Fruit fly (Drosophila melanogaster) whole organism, embryonic: ENCODE results near the gene Bet3.

ENCODE experiments used
- Antp ChIP-seq: fragments of 200-800 bp; sonication (Bioruptor generic); optimal IDR thresholded peaks from 3 replicates; lab custom pipeline; 2016; ENCODE audit warnings: missing biosample characterization, missing genetic modification characterization
- Atf-2 ChIP-seq: fragments of 200-800 bp; sonication (Bioruptor generic); optimal IDR thresholded peaks from 2 replicates; lab custom pipeline; 2016; ENCODE audit warnings: missing biosample characterization, missing genetic modification characterization
- Atf6 ChIP-seq: fragments of 200-800 bp; sonication (Bioruptor generic); IDR thresholded peaks from 2 replicates; pipeline ENCODE4 v1.3.6; 2022; ENCODE audit warnings: missing biosample characterization, missing genetic modification characterization
- CG10147 ChIP-seq: fragments of 200-800 bp; sonication (Bioruptor generic); optimal IDR thresholded peaks from 2 replicates; lab custom pipeline; 2019; ENCODE audit warnings: missing biosample characterization, mild to moderate bottlenecking, missing genetic modification characterization, moderate library complexity
- CG10209 ChIP-seq: fragments of 200-800 bp; sonication (Bioruptor generic); optimal IDR thresholded peaks from 3 replicates; lab custom pipeline; 2017; ENCODE audit warnings: missing biosample characterization, mild to moderate bottlenecking, missing genetic modification characterization, missing genetic modification reagents
- CG12769 ChIP-seq: fragments of 200-800 bp; sonication (Bioruptor generic); optimal IDR thresholded peaks from 2 replicates; lab custom pipeline; 2019; ENCODE audit warnings: missing biosample characterization, mild to moderate bottlenecking, missing genetic modification characterization, moderate library complexity
- CG14667 ChIP-seq: fragments of 200-800 bp; sonication (Bioruptor generic); IDR thresholded peaks from 2 replicates; pipeline ENCODE4 v1.3.6; 2022; ENCODE audit warnings: missing biosample characterization, missing genetic modification characterization
- CG16815 ChIP-seq: fragments of 200-800 bp; sonication (Bioruptor generic); optimal IDR thresholded peaks from 3 replicates; lab custom pipeline; 2017; ENCODE audit warnings: missing biosample characterization, mild to moderate bottlenecking, missing genetic modification characterization
- CG17802 ChIP-seq: fragments of 200-800 bp; sonication (Bioruptor generic); optimal IDR thresholded peaks from 2 replicates; lab custom pipeline; 2018; ENCODE audit warnings: missing biosample characterization, mild to moderate bottlenecking, missing genetic modification characterization, moderate library complexity
- CG17829 ChIP-seq: fragments of 200-800 bp; optimal IDR thresholded peaks from 2 replicates; lab custom pipeline; 2019; ENCODE audit warnings: missing biosample characterization, mild to moderate bottlenecking, missing genetic modification characterization, moderate library complexity
- CG30431 ChIP-seq: fragments of 200-800 bp; sonication (Bioruptor generic); optimal IDR thresholded peaks from 2 replicates; lab custom pipeline; 2017; ENCODE audit warnings: missing biosample characterization, missing genetic modification characterization
- CG32532 ChIP-seq: fragments of 200-800 bp; sonication (Bioruptor generic); IDR thresholded peaks from 2 replicates; pipeline ENCODE4 v1.3.6; 2022; ENCODE audit warnings: missing biosample characterization, missing genetic modification characterization
- CG4328 ChIP-seq: fragments of 200-800 bp; sonication (Bioruptor generic); optimal IDR thresholded peaks from 3 replicates; lab custom pipeline; 2017; ENCODE audit warnings: missing biosample characterization, missing genetic modification reagents, missing genetic modification characterization
- CG4424 ChIP-seq: fragments of 200-800 bp; sonication (Bioruptor generic); optimal IDR thresholded peaks from 3 replicates; lab custom pipeline; 2016; ENCODE audit warnings: missing biosample characterization, missing genetic modification characterization
- CG4730 ChIP-seq: fragments of 200-800 bp; sonication (Bioruptor generic); IDR thresholded peaks from 2 replicates; pipeline ENCODE4 v1.3.6; 2022; ENCODE audit warnings: missing biosample characterization, missing genetic modification characterization
- CG5180 ChIP-seq: fragments of 200-800 bp; sonication (Bioruptor generic); optimal IDR thresholded peaks from 3 replicates; lab custom pipeline; 2017; ENCODE audit warnings: missing biosample characterization, missing genetic modification characterization, mild to moderate bottlenecking, moderate library complexity, missing genetic modification reagents
- CG6272 ChIP-seq: fragments of 200-800 bp; sonication (Bioruptor generic); IDR thresholded peaks from 2 replicates; pipeline ENCODE4 v1.3.6; 2022; ENCODE audit warnings: missing biosample characterization, missing genetic modification characterization
- CHES-1-like ChIP-seq: fragments of 200-800 bp; sonication (Bioruptor generic); optimal IDR thresholded peaks from 2 replicates; lab custom pipeline; 2016; ENCODE audit warnings: missing biosample characterization, missing genetic modification characterization
- CTCF ChIP-seq: fragments of 200-800 bp; sonication (Bioruptor generic); optimal IDR thresholded peaks from 2 replicates; lab custom pipeline; 2017; ENCODE audit warnings: missing biosample characterization, mild to moderate bottlenecking, missing genetic modification characterization, moderate library complexity
- D19B ChIP-seq: fragments of 200-800 bp; sonication (Bioruptor generic); optimal IDR thresholded peaks from 2 replicates; lab custom pipeline; 2017; ENCODE audit warnings: missing biosample characterization, mild to moderate bottlenecking, missing genetic modification characterization
- Dek ChIP-seq: fragments of 200-800 bp; sonication (Bioruptor generic); optimal IDR thresholded peaks from 3 replicates; lab custom pipeline; 2019; ENCODE audit warnings: missing biosample characterization, mild to moderate bottlenecking, missing genetic modification characterization, moderate library complexity
- Doc3 ChIP-seq: fragments of 200-800 bp; sonication (Bioruptor generic); IDR thresholded peaks from 3 replicates; pipeline ENCODE4 v1.3.6; 2022; ENCODE audit warnings: missing biosample characterization, missing genetic modification characterization; ENCODE audit not compliant: partially characterized antibody
- Fer2 ChIP-seq: fragments of 200-800 bp; sonication (Bioruptor generic); optimal IDR thresholded peaks from 2 replicates; lab custom pipeline; 2018; ENCODE audit warnings: missing biosample characterization, mild to moderate bottlenecking, missing genetic modification characterization, moderate library complexity
- Hsf ChIP-seq: fragments of 200-800 bp; sonication (Bioruptor generic); optimal IDR thresholded peaks from 3 replicates; lab custom pipeline; 2016; ENCODE audit warnings: missing biosample characterization, missing genetic modification characterization
- Lhr ChIP-seq: fragments of 200-800 bp; sonication (Bioruptor generic); optimal IDR thresholded peaks from 3 replicates; lab custom pipeline; 2017; ENCODE audit warnings: mild to moderate bottlenecking, missing biosample characterization, missing genetic modification reagents, missing genetic modification characterization
- Lim3 ChIP-seq: fragments of 200-800 bp; sonication (Bioruptor generic); IDR thresholded peaks from 2 replicates; pipeline ENCODE4 v1.3.6; 2022; ENCODE audit warnings: missing biosample characterization, missing genetic modification characterization
- MTF-1 ChIP-seq: fragments of 200-800 bp; sonication (Bioruptor generic); optimal IDR thresholded peaks from 2 replicates; lab custom pipeline; 2018; ENCODE audit warnings: missing biosample characterization, mild to moderate bottlenecking, missing genetic modification characterization, borderline replicate concordance
- Max ChIP-seq: fragments of 200-800 bp; sonication (Bioruptor generic); optimal IDR thresholded peaks from 2 replicates; lab custom pipeline; 2016; ENCODE audit warnings: missing biosample characterization, mild to moderate bottlenecking, missing genetic modification characterization
- Optix ChIP-seq: fragments of 200-800 bp; sonication (Bioruptor generic); IDR thresholded peaks from 3 replicates; pipeline ENCODE4 v1.3.6; 2022; ENCODE audit warnings: missing biosample characterization, missing genetic modification characterization
- Stat92E ChIP-seq, 3 experiments: fragments of >200 bp in 2 of 3; fragments of 200-800 bp in 1 of 3; sonication (Bioruptor generic) in 1 of 3; optimal IDR thresholded peaks; 2 replicates each; lab custom pipeline; 2017 to 2019; ENCODE audit warnings: missing biosample characterization in 3 of 3, missing genetic modification characterization in 3 of 3, mild to moderate bottlenecking in 1 of 3, moderate library complexity in 1 of 3
- Usf ChIP-seq: fragments of 200-800 bp; sonication (Bioruptor generic); optimal IDR thresholded peaks from 2 replicates; lab custom pipeline; 2017; ENCODE audit warnings: missing genotype, missing biosample characterization, missing genetic modification characterization
- caup ChIP-seq: fragments of 200-800 bp; sonication (Bioruptor generic); optimal IDR thresholded peaks from 3 replicates; lab custom pipeline; 2017; ENCODE audit warnings: missing biosample characterization, mild to moderate bottlenecking, missing genetic modification characterization, moderate library complexity; ENCODE audit not compliant: severe bottlenecking
- dati ChIP-seq: fragments of 200-800 bp; sonication (Bioruptor generic); IDR thresholded peaks from 2 replicates; pipeline ENCODE4 v1.3.6; 2022; ENCODE audit warnings: missing biosample characterization, missing genetic modification characterization
- dmrt11E ChIP-seq: fragments of 200-800 bp; sonication (Bioruptor generic); optimal IDR thresholded peaks from 3 replicates; lab custom pipeline; 2018; ENCODE audit warnings: missing biosample characterization, mild to moderate bottlenecking, missing genetic modification characterization, moderate library complexity
- en ChIP-seq: fragments of 200-800 bp; sonication (Bioruptor generic); optimal IDR thresholded peaks from 2 replicates; lab custom pipeline; 2016; ENCODE audit warnings: missing biosample characterization, missing genetic modification characterization
- exex ChIP-seq: fragments of 200-800 bp; sonication (Bioruptor generic); optimal IDR thresholded peaks from 4 replicates; lab custom pipeline; 2018; ENCODE audit warnings: missing biosample characterization, mild to moderate bottlenecking, missing genetic modification characterization, moderate library complexity
- gcm ChIP-seq: fragments of 200-800 bp; sonication (Bioruptor generic); optimal IDR thresholded peaks from 2 replicates; lab custom pipeline; 2019; ENCODE audit warnings: missing biosample characterization, mild to moderate bottlenecking, missing genetic modification characterization, moderate library complexity
- gem ChIP-seq: fragments of 200-800 bp; sonication (Bioruptor generic); optimal IDR thresholded peaks from 2 replicates; lab custom pipeline; 2019; ENCODE audit warnings: missing biosample characterization, mild to moderate bottlenecking, missing genetic modification characterization, moderate library complexity
- her ChIP-seq: fragments of 200-800 bp; sonication (Bioruptor generic); optimal IDR thresholded peaks from 2 replicates; lab custom pipeline; 2016; ENCODE audit warnings: missing biosample characterization, missing genetic modification characterization
- mld ChIP-seq: fragments of 200-800 bp; sonication (Bioruptor generic); IDR thresholded peaks from 3 replicates; pipeline ENCODE4 v1.3.6; 2022; ENCODE audit warnings: missing biosample characterization, missing genetic modification characterization; ENCODE audit not compliant: partially characterized antibody
- org-1 ChIP-seq: fragments of 200-800 bp; sonication (Bioruptor generic); optimal IDR thresholded peaks from 2 replicates; lab custom pipeline; 2017; ENCODE audit warnings: missing biosample characterization, missing genetic modification characterization
- salm ChIP-seq: fragments of 200-800 bp; sonication (Bioruptor generic); optimal IDR thresholded peaks from 2 replicates; lab custom pipeline; 2018; ENCODE audit warnings: missing biosample characterization, mild to moderate bottlenecking, missing genetic modification characterization
- sna ChIP-seq: fragments of 200-800 bp; sonication (Bioruptor generic); IDR thresholded peaks from 2 replicates; pipeline ENCODE4 v1.3.6; 2022; ENCODE audit warnings: missing biosample characterization, missing genetic modification characterization; ENCODE audit not compliant: partially characterized antibody
- stc ChIP-seq: fragments of 200-800 bp; sonication (Bioruptor generic); IDR thresholded peaks from 2 replicates; pipeline ENCODE4 v1.3.6; 2022; ENCODE audit warnings: missing biosample characterization, missing genetic modification characterization
- tap ChIP-seq: fragments of 200-800 bp; optimal IDR thresholded peaks from 3 replicates; lab custom pipeline; 2019; ENCODE audit warnings: missing biosample characterization, mild to moderate bottlenecking, missing genetic modification characterization, moderate library complexity
- toy ChIP-seq: fragments of 200-800 bp; sonication (Bioruptor generic); IDR thresholded peaks from 2 replicates; pipeline ENCODE4 v1.3.6; 2022; ENCODE audit warnings: missing biosample characterization, missing genetic modification characterization
- vfl ChIP-seq: fragments of 200-800 bp; sonication (Bioruptor generic); optimal IDR thresholded peaks from 2 replicates; lab custom pipeline; 2016; ENCODE audit warnings: missing biosample characterization, missing genetic modification characterization
- wdn ChIP-seq: fragments of 200-800 bp; sonication (Bioruptor generic); IDR thresholded peaks from 2 replicates; pipeline ENCODE4 v1.3.6; 2022; ENCODE audit warnings: missing biosample characterization, missing genetic modification characterization
- zen ChIP-seq: fragments of 200-800 bp; sonication (Bioruptor generic); optimal IDR thresholded peaks from 3 replicates; lab custom pipeline; 2018; ENCODE audit warnings: missing biosample characterization, mild to moderate bottlenecking, missing genetic modification characterization, moderate library complexity

Bet3 gene

DNA sequence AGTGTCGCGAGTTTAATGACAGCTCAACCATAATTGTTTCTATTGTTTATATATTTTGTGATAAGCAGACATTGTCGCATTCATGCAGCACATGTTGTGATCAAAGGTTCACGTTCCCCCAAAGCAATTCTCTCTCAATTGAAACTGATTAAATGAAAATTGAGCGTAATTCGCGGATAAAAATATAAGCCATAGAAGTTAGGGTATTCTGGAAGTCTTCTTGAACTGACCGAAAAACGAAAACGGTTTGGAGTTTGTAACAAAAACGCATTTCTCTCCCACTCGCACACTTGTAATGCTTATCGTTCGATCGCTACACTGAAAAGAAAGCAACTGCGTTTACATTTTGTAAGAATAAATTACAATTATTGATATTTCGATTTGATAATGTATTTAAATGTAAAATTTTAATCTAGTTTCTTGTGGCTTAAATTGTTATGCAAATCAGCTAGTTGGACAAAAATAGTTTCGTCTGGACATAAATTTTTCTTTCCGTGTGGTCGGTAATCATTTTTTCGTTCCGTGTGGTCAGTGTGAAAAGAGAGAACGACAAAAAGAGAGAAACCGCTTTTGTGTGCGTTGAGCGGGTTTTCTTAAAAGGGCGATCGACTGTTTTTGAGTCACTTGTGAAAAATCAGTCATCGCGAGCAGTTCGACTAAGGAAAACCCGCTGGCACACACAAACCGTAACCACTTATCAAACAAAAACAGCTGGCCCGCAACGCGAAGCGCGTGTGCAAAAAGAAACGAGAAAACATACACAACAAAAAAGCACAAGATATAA is 19.2 kb downstream of the Bet3 start, which contains the start of gene aay (continued):
- TF ChIP-seq CG4730 (GFP tag; lab: Robert Waterston, UW) (peak; percentile 97), CG10209 (peak; percentile 99), Usf (peak; percentile 94), gcm (peak; percentile 100), Max (GFP tag; lab: Kevin White, UChicago) (peak; percentile 99), Lhr (GFP tag; lab: Kevin White, UChicago) (peak; percentile 96), CG16815 (GFP tag; lab: Kevin White, UChicago) (peak; percentile 98), D19B (peak; percentile 92), Atf6 (GFP tag; lab: Robert Waterston, UW) (peak; percentile 99), org-1 (GFP tag; lab: Kevin White, UChicago) (peak; percentile 99), Lim3 (GFP tag; lab: Robert Waterston, UW) (peak; percentile 93), CHES-1-like (GFP tag; lab: Kevin White, UChicago) (peak; percentile 97), CG6272 (GFP tag; lab: Robert Waterston, UW) (peak; percentile 97), Hsf (peak; percentile 99), CG4328 (GFP tag; lab: Kevin White, UChicago) (peak; percentile 97), her (GFP tag; lab: Kevin White, UChicago) (peak; percentile 88), salm (tag; lab: Kevin White, UChicago) (peak; percentile 99), dati (GFP tag; lab: Robert Waterston, UW) (peak; percentile 90), Fer2 (tag; lab: Kevin White, UChicago) (peak; percentile 96), caup (GFP tag; lab: Kevin White, UChicago) (peak; percentile 99), MTF-1 (GFP tag; lab: Kevin White, UChicago) (peak; percentile 95), Doc3 (GFP tag; lab: Robert Waterston, UW) (no peak), Optix (peak; percentile 95), toy (peak; percentile 92), CG32532 (peak; percentile 98), CG12769 (peak; percentile 98), en (GFP tag; lab: Kevin White, UChicago) (peak; percentile 94), Atf-2 (GFP tag; lab: Kevin White, UChicago) (peak; percentile 96), CG4424 (GFP tag; lab: Kevin White, UChicago) (peak; percentile 99), Dek (tag; lab: Kevin White, UChicago) (peak; percentile 99), CG14667 (GFP tag; lab: Robert Waterston, UW) (peak; percentile 96), zen (tag; lab: Kevin White, UChicago) (peak; percentile 99), tap (peak; percentile 99), Stat92E (GFP tag; optimal IDR thresholded peaks at IDR 0.05; lab: Kevin White, UChicago) (peak in 1 of 3 experiments; percentile 99), CG17829 (tag; lab: Kevin White, UChicago) (peak; percentile 99), mld (no peak), vfl (peak; percentile 97), gem (tag; lab: Kevin White, UChicago) (peak; percentile 100), CG30431 (GFP tag; lab: Kevin White, UChicago) (peak; percentile 98), CG10147 (GFP tag; lab: Kevin White, UChicago) (peak; percentile 99), dmrt11E (tag; lab: Kevin White, UChicago) (peak; percentile 99), CG17802 (tag; lab: Kevin White, UChicago) (peak; percentile 90), sna (GFP tag; lab: Robert Waterston, UW) (no peak), wdn (GFP tag; lab: Robert Waterston, UW) (peak; percentile 95), CG5180 (GFP tag; lab: Kevin White, UChicago) (peak; percentile 93), CTCF (GFP tag; lab: Kevin White, UChicago) (peak; percentile 73), Antp (GFP tag; lab: Kevin White, UChicago) (peak; percentile 91), stc (GFP tag; lab: Robert Waterston, UW) (peak; percentile 98), exex (peak; percentile 94)
